Worm (Caenorhabditis elegans): ENCODE data around the gene dhhc-4.

DNA sequence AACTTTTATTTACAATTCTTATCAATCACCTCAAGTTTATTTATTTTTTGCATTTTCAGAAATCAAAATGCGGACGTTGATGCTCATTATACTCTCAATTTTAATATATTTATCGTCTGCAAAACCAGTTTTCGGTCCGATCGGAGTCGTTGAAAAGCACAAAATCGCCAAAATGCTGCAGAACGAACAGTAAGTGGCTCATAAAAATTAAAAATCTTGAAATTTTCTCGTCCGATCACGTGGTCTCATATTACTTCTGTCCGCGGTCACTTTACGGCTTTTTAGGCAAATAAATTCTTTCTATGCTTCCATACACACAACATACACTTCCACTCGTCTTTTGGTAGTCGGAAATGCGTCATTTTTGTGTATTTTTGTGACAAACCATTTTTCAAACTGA is 23.9 kb downstream of the dhhc-4 start, which contains the start of gene K11H3.5:
- TF ChIP-seq elt-1 (tag; optimal IDR thresholded peaks at IDR 0.05; ENCODE audit: borderline replicate concordance, insufficient read depth) (no peak), mab-5 (tag; optimal IDR thresholded peaks at IDR 0.05) (no peak), nhr-12 (tag; optimal IDR thresholded peaks at IDR 0.05) (no peak), unc-62 (GFP tag; optimal IDR thresholded peaks at IDR 0.05) (no peak), ceh-39 (tag; optimal IDR thresholded peaks at IDR 0.05) (no peak), sptf-1 (tag; optimal IDR thresholded peaks at IDR 0.05) (no peak), ztf-11 (tag; optimal IDR thresholded peaks at IDR 0.05) (no peak), elt-3 (tag; optimal IDR thresholded peaks at IDR 0.05) (no peak)
